Fruit fly (Drosophila melanogaster) whole organism, embryonic: ENCODE results near the gene CG43131.

Experiments used
- Asciz ChIP-seq: fragments of 200-800 bp; sonication (Bioruptor generic); optimal IDR thresholded peaks from 2 replicates; lab custom pipeline; 2017; ENCODE audit warnings: missing biosample characterization, mild to moderate bottlenecking, missing genetic modification characterization, missing genetic modification reagents
- CG10321 ChIP-seq: fragments of 200-800 bp; sonication (Bioruptor generic); IDR thresholded peaks from 2 replicates; pipeline ENCODE4 v1.3.6; 2022; ENCODE audit warnings: missing biosample characterization, missing genetic modification characterization
- CG18764 ChIP-seq: fragments of 200-800 bp; sonication (Bioruptor generic); optimal IDR thresholded peaks from 3 replicates; lab custom pipeline; 2016; ENCODE audit warnings: missing biosample characterization, missing genetic modification characterization
- HLHmδ ChIP-seq: fragments of 200-800 bp; sonication (Bioruptor generic); optimal IDR thresholded peaks from 2 replicates; lab custom pipeline; 2018; ENCODE audit warnings: missing biosample characterization, mild to moderate bottlenecking, missing genetic modification characterization, moderate library complexity
- MTF-1 ChIP-seq: fragments of 200-800 bp; sonication (Bioruptor generic); optimal IDR thresholded peaks from 2 replicates; lab custom pipeline; 2018; ENCODE audit warnings: missing biosample characterization, mild to moderate bottlenecking, missing genetic modification characterization, borderline replicate concordance
- Med ChIP-seq: fragments of 200-800 bp; sonication (Bioruptor generic); peaks from one replicate; lab custom pipeline; 2016; ENCODE audit warnings: missing biosample characterization, missing genetic modification characterization, mild to moderate bottlenecking, inconsistent platforms, moderate library complexity
- cas ChIP-seq: fragments of 200-800 bp; sonication (Bioruptor generic); IDR thresholded peaks from 2 replicates; pipeline ENCODE4 v1.3.6; 2022; ENCODE audit warnings: missing biosample characterization, missing genetic modification characterization
- croc ChIP-seq: fragments of 200-800 bp; sonication (Bioruptor generic); conservative IDR thresholded peaks from 3 replicates; pipeline ENCODE4 v1.3.6; 2022; ENCODE audit warnings: missing biosample characterization, missing genetic modification characterization
- mld ChIP-seq: fragments of 200-800 bp; sonication (Bioruptor generic); IDR thresholded peaks from 3 replicates; pipeline ENCODE4 v1.3.6; 2022; ENCODE audit warnings: missing biosample characterization, missing genetic modification characterization; ENCODE audit not compliant: partially characterized antibody
- trem ChIP-seq: fragments of 200-800 bp; optimal IDR thresholded peaks from 3 replicates; lab custom pipeline; 2019; ENCODE audit warnings: missing biosample characterization, mild to moderate bottlenecking, missing genetic modification characterization, moderate library complexity
- vfl ChIP-seq: fragments of 200-800 bp; sonication (Bioruptor generic); optimal IDR thresholded peaks from 2 replicates; lab custom pipeline; 2016; ENCODE audit warnings: missing biosample characterization, missing genetic modification characterization

- TF ChIP-seq HLHmδ (GFP tag; lab: Kevin White, UChicago) (no peak), croc (GFP tag; lab: Robert Waterston, UW) (no peak), trem (tag; lab: Kevin White, UChicago) (no peak), MTF-1 (GFP tag; lab: Kevin White, UChicago) (no peak), Asciz (no peak), mld (no peak), cas (GFP tag; lab: Robert Waterston, UW) (no peak), CG18764 (GFP tag; lab: Kevin White, UChicago) (no peak), Med (GFP tag; lab: Kevin White, UChicago) (peak; percentile 72), CG10321 (GFP tag; lab: Robert Waterston, UW) (no peak), vfl (GFP tag; lab: Kevin White, UChicago) (no peak)
Measured at dm6 chr3R:5080538-5080838, 28.5 kb downstream of the CG43131 start.
